Worm (Caenorhabditis elegans): ENCODE results near the gene Y43B11AL.1.

ce11 chrIV:7096097-7096496 lies 31.0 kb downstream of the Y43B11AL.1 start:
- TF ChIP-seq klf-2 (GFP tag; conservative IDR thresholded peaks at IDR 0.05) (no peak), ztf-23 (GFP tag; IDR thresholded peaks at IDR 0.05) (no peak), flt-1 (GFP tag; IDR thresholded peaks at IDR 0.05) (no peak), ztf-29 (GFP tag; IDR thresholded peaks at IDR 0.05) (no peak)
